Worm (Caenorhabditis elegans) whole organism, late embryonic: ENCODE results near the gene prk-2.

Experiments
- T23F11.4 ChIP-seq: fragments of 200-800 bp; sonication (Bioruptor generic); optimal IDR thresholded peaks from 2 replicates; lab custom pipeline; 2018; ENCODE audit warnings: mild to moderate bottlenecking, missing genetic modification characterization, missing compliant biosample characterization
- Y22D7AL.16 ChIP-seq: sonication (generic microtip); optimal IDR thresholded peaks from 2 replicates; lab custom pipeline; 2016; ENCODE audit warnings: missing genetic modification characterization, missing compliant biosample characterization
- ceh-19 ChIP-seq: fragments of 200-800 bp; sonication (Bioruptor generic); optimal IDR thresholded peaks from 2 replicates; lab custom pipeline; 2018; ENCODE audit warnings: mild to moderate bottlenecking, missing genetic modification characterization, missing compliant biosample characterization
- ceh-2 ChIP-seq: sonication (generic microtip); optimal IDR thresholded peaks from 2 replicates; lab custom pipeline; 2016; ENCODE audit warnings: missing genotype, missing genetic modification characterization, missing compliant biosample characterization
- ceh-31 ChIP-seq: sonication (generic microtip); optimal IDR thresholded peaks from 2 replicates; lab custom pipeline; 2016; ENCODE audit warnings: missing genetic modification characterization, missing compliant biosample characterization
- ceh-45 ChIP-seq: fragments of 200-800 bp; sonication (Bioruptor generic); IDR thresholded peaks from 2 replicates; pipeline ENCODE4 v1.3.6; 2022; ENCODE audit warnings: missing genetic modification reagents, missing genetic modification characterization, missing compliant biosample characterization
- ceh-48 ChIP-seq: sonication (generic microtip); optimal IDR thresholded peaks from 2 replicates; lab custom pipeline; 2016; ENCODE audit warnings: missing genetic modification characterization, inconsistent platforms, missing compliant biosample characterization
- ceh-9 ChIP-seq: sonication (generic microtip); optimal IDR thresholded peaks from 2 replicates; lab custom pipeline; 2016; ENCODE audit warnings: mild to moderate bottlenecking, missing genetic modification characterization, inconsistent platforms, missing compliant biosample characterization
- che-1 ChIP-seq: sonication (generic microtip); optimal IDR thresholded peaks from 2 replicates; lab custom pipeline; 2016; ENCODE audit warnings: mild to moderate bottlenecking, missing genetic modification characterization, missing compliant biosample characterization
- elt-2 ChIP-seq: sonication (generic microtip); optimal IDR thresholded peaks from 2 replicates; lab custom pipeline; 2016; ENCODE audit warnings: missing genetic modification reagents, missing genetic modification characterization, missing compliant biosample characterization
- ets-4 ChIP-seq: sonication (generic microtip); optimal IDR thresholded peaks from 2 replicates; lab custom pipeline; 2016; ENCODE audit warnings: missing genetic modification characterization, missing compliant biosample characterization
- eyg-1 ChIP-seq: sonication (generic microtip); optimal IDR thresholded peaks from 2 replicates; lab custom pipeline; 2016; ENCODE audit warnings: missing genotype, missing genetic modification characterization, missing compliant biosample characterization
- gmeb-2 ChIP-seq: sonication (generic microtip); optimal IDR thresholded peaks from 2 replicates; lab custom pipeline; 2016; ENCODE audit warnings: missing genetic modification characterization, inconsistent platforms, missing compliant biosample characterization
- hlh-13 ChIP-seq: fragments of 200-800 bp; sonication (Bioruptor generic); optimal IDR thresholded peaks from 2 replicates; lab custom pipeline; 2018; ENCODE audit warnings: mild to moderate bottlenecking, missing genetic modification characterization, missing compliant biosample characterization
- hlh-8 ChIP-seq: sonication (generic microtip); optimal IDR thresholded peaks from 2 replicates; lab custom pipeline; 2016; ENCODE audit warnings: missing genotype, missing genetic modification characterization, missing compliant biosample characterization
- lim-6 ChIP-seq: sonication (generic microtip); optimal IDR thresholded peaks from 2 replicates; lab custom pipeline; 2016; ENCODE audit warnings: missing genetic modification characterization, missing compliant biosample characterization
- madf-2 ChIP-seq: sonication (generic microtip); optimal IDR thresholded peaks from 2 replicates; lab custom pipeline; 2017; ENCODE audit warnings: missing genetic modification characterization, missing compliant biosample characterization
- nfya-1 ChIP-seq: sonication (generic microtip); optimal IDR thresholded peaks from 2 replicates; lab custom pipeline; 2017; ENCODE audit warnings: missing genetic modification characterization, mild to moderate bottlenecking, missing compliant biosample characterization, antibody characterized with exemption, moderate library complexity
- nhr-232 ChIP-seq: sonication (generic microtip); optimal IDR thresholded peaks from 2 replicates; lab custom pipeline; 2016; ENCODE audit warnings: missing genetic modification characterization, missing compliant biosample characterization
- npax-4 ChIP-seq: sonication (generic microtip); optimal IDR thresholded peaks from 2 replicates; lab custom pipeline; 2016; ENCODE audit warnings: missing genetic modification characterization, missing compliant biosample characterization
- pag-3 ChIP-seq: sonication (generic microtip); optimal IDR thresholded peaks from 2 replicates; lab custom pipeline; 2016; ENCODE audit warnings: missing compliant biosample characterization, missing genetic modification characterization, borderline replicate concordance
- pha-2 ChIP-seq: sonication (generic microtip); optimal IDR thresholded peaks from 2 replicates; lab custom pipeline; 2017; ENCODE audit warnings: mild to moderate bottlenecking, missing genetic modification characterization, missing compliant biosample characterization
- pha-4 ChIP-seq: fragments of 150-350 bp; optimal IDR thresholded peaks from 2 replicates; lab custom pipeline; 2018; ENCODE audit warnings: missing biosample characterization, missing genetic modification reagents, missing genetic modification characterization
- pros-1 ChIP-seq: fragments of 150-350 bp; optimal IDR thresholded peaks from 2 replicates; lab custom pipeline; 2014; ENCODE audit warnings: missing biosample characterization, missing genetic modification reagents, missing genetic modification characterization
- sdc-2 ChIP-seq: sonication (generic microtip); optimal IDR thresholded peaks from 2 replicates; lab custom pipeline; 2016; ENCODE audit warnings: missing genotype, missing genetic modification characterization, missing compliant biosample characterization
- sox-4 ChIP-seq: sonication (generic microtip); optimal IDR thresholded peaks from 2 replicates; lab custom pipeline; 2017; ENCODE audit warnings: mild to moderate bottlenecking, missing genetic modification characterization, inconsistent platforms, missing compliant biosample characterization
- tbx-2 ChIP-seq: sonication (generic microtip); optimal IDR thresholded peaks from 2 replicates; lab custom pipeline; 2016; ENCODE audit warnings: missing genetic modification characterization, missing compliant biosample characterization
- tbx-7 ChIP-seq: sonication (generic microtip); optimal IDR thresholded peaks from 2 replicates; lab custom pipeline; 2016; ENCODE audit warnings: missing genotype, missing genetic modification characterization, missing compliant biosample characterization
- unc-3 ChIP-seq, 2 experiments: fragments of 200-800 bp in 1 of 2; sonication (Bioruptor generic) in 1 of 2; sonication (generic microtip) in 1 of 2; conservative IDR thresholded peaks in 1 of 2; optimal IDR thresholded peaks in 1 of 2; 2 replicates each; pipeline versions ENCODE4 v1.3.6 to Lab custom; 2016 to 2022; ENCODE audit warnings: missing compliant biosample characterization in 2 of 2, missing genetic modification characterization in 2 of 2, missing genetic modification reagents in 1 of 2
- unc-42 ChIP-seq: sonication (generic microtip); optimal IDR thresholded peaks from 2 replicates; lab custom pipeline; 2016; ENCODE audit warnings: missing genotype, missing genetic modification characterization, missing compliant biosample characterization
- zip-5 ChIP-seq: sonication (generic microtip); optimal IDR thresholded peaks from 2 replicates; lab custom pipeline; 2016; ENCODE audit warnings: missing genetic modification characterization, missing compliant biosample characterization

The prk-2 gene

DNA sequence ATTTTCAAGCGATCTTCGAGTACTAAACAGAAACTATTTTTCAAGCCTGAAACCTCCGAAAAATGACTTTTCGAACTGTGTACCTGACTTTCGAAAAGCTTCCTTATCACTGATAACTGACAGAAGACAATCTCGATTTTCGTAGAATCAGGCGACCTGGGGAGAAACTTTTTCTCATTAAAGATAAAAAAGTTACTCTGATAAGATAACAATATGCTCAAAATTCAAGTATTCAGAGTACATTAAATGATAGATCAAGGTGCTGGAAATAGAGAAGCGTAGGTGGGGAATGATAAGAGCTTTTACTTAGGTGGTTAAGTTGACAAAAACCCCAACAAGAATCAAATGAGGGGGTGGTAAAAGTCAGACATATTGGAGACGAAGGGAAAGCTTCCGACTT is at the start of gene prk-2:
prk-2 (minus strand) TSS at position 156 of the 400 bp plus-strand sequence.
- TF ChIP-seq tbx-7 (tag; lab: Kevin White, UChicago) (no peak), hlh-13 (GFP tag; lab: Kevin White, UChicago) (no peak), ceh-19 (GFP tag; lab: Kevin White, UChicago) (no peak), madf-2 (tag; lab: Kevin White, UChicago) (no peak), elt-2 (tag; lab: Kevin White, UChicago) (peak; percentile 90), zip-5 (tag; lab: Kevin White, UChicago) (no peak), ets-4 (tag; lab: Kevin White, UChicago) (no peak), npax-4 (tag; lab: Kevin White, UChicago) (no peak)

DNA sequence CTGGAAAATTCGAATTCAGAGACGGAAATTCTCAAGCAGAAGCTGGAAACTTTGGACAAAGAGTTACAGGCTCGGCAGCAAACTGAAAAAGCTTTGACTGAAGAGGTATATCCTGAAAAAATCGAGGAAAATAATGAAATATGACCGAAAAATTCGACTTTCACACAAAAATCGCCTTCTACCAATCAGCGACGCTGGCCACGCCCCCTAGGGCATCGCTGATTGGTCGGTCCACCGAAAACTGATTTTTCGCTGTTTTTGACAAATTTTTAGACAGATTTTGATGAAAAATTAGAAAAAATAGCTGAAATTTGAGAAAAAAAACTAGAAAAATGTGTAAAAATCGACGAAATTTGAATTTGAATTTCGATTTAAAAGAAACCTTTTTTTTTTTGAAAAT is 48.9 kb upstream of the prk-2 start:
- TF ChIP-seq ceh-9 (tag; lab: Kevin White, UChicago) (no peak), ceh-2 (no peak), ceh-31 (tag; lab: Kevin White, UChicago) (no peak), nfya-1 (tag; lab: Kevin White, UChicago) (peak; percentile 98), sdc-2 (tag; lab: Kevin White, UChicago) (no peak)

- no peak for TF ChIP-seq nhr-232 (tag; lab: Kevin White, UChicago)
- TF ChIP-seq nfya-1 (tag; lab: Kevin White, UChicago), result peak; percentile 82
Observed at ce11 chrIII:3417453-3417852, 47.4 kb upstream of the prk-2 start.

- TF ChIP-seq hlh-8 (tag; lab: Kevin White, UChicago) (no peak), ceh-45 (GFP tag; lab: Robert Waterston, UW) (no peak), nfya-1 (tag; lab: Kevin White, UChicago) (no peak), ceh-19 (GFP tag; lab: Kevin White, UChicago) (no peak), unc-42 (tag; lab: Kevin White, UChicago) (peak; percentile 97), ets-4 (tag; lab: Kevin White, UChicago) (no peak), T23F11.4 (no peak), ceh-31 (tag; lab: Kevin White, UChicago) (peak; percentile 29)
Observed at ce11 chrIII:3414412-3414811, 44.4 kb upstream of the prk-2 start.

ce11 chrIII:3413437-3413836 is 43.4 kb upstream of the prk-2 start:
- no peak for TF ChIP-seq pros-1 (tag; lab: Kevin White, UChicago)
- TF ChIP-seq gmeb-2 (tag; lab: Kevin White, UChicago), result no peak
- TF ChIP-seq eyg-1, result no peak
- TF ChIP-seq ceh-2, result no peak

DNA sequence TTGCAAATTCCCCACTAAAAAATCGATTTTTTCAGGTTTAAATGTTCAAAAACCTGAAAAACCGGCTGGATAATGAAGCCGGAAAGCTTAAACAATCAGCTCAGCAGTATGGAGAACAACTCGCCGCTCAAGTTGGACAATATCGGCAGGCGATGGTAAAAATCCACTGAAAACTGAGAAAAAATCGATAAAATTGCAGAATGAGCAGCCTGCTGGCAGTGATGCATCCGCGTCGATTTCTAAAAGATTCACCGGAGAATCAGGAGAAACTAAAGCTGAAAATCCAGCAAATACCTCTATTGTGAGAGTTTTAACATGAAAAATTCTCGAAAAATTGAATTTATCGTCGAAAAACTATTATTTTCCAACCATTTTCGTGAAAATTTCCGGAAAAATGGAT is 35.5 kb upstream of the prk-2 start, which contains the start of gene golg-4:
golg-4 (plus strand) TSS at position 34 of the 400 bp plus-strand sequence.
- TF ChIP-seq nhr-232 (tag; lab: Kevin White, UChicago) (no peak), ceh-48 (peak; percentile 12)

DNA sequence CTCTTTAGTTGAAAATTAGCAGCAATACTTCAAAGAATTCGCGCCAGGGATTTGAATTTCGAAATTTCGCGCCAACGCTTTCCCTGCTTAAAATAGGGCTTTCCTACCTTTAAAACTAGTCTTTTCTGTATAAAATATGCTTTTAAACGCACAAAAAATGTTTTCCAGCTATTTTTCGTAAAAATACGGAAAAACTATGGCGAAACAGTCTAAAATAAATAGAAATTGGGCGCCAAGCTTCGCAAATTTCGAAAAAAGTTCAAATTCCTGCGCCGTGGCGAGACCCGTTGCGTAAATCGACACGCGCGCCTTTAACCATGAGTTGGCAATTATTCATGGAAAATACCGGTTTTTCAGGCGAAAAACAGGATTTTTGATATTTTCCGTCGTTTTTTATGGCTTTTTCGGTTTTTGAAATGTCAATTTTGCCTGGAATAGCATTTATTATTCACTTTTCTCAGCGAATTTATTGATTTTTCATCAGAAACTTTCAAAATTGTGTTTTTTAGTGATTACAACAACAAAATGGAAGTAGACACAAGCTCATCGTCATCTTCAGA is 34.4 kb upstream of the prk-2 start, which contains the start of the genes npp-9 and F59A2.5:
npp-9 (minus strand) TSS at position 126 of the 560 bp plus-strand sequence.
F59A2.5 (plus strand) TSS at position 510 of the 560 bp plus-strand sequence.
- TF ChIP-seq pha-4 (tag; lab: Kevin White, UChicago), result no peak
- no peak for TF ChIP-seq pag-3
- no peak for TF ChIP-seq ceh-48
- TF ChIP-seq lim-6 (tag; lab: Kevin White, UChicago), result no peak
- no peak for TF ChIP-seq Y22D7AL.16
- TF ChIP-seq sox-4 (tag; lab: Kevin White, UChicago), result no peak
- peak; percentile 15 for TF ChIP-seq nfya-1 (tag; lab: Kevin White, UChicago)
- TF ChIP-seq nhr-232 (tag; lab: Kevin White, UChicago), result no peak
- TF ChIP-seq tbx-2 (tag; lab: Kevin White, UChicago), result peak; percentile 8
- TF ChIP-seq che-1, result no peak
- TF ChIP-seq pha-2 (tag; lab: Kevin White, UChicago), result no peak
- 0 out of 2 replicates have a peak, but pooled peaks have one; percentile 6 for TF ChIP-seq unc-3 (GFP tag; conservative IDR thresholded peaks at IDR 0.05; lab: Robert Waterston, UW)
- TF ChIP-seq unc-3 (tag; optimal IDR thresholded peaks at IDR 0.05; lab: Kevin White, UChicago), result no peak
